Worm (Caenorhabditis elegans): ENCODE results near the gene H40L08.9.

- TF ChIP-seq lsy-2 (tag; optimal IDR thresholded peaks at IDR 0.05) (no peak), unc-130 (tag; optimal IDR thresholded peaks at IDR 0.05) (no peak)
Measured at ce11 chrX:15060303-15060702, 16.0 kb downstream of the H40L08.9 start, which contains the start of gene fbxa-96.

Data from whole organism, L1 larva.